Worm (Caenorhabditis elegans) whole organism, L4 larva: Measurements from ENCODE around the gene T21E8.5.

Experiments used
- aha-1 ChIP-seq: fragments of 150-350 bp; peaks from one replicate; lab custom pipeline; 2014; ENCODE audit warnings: missing biosample characterization, missing genetic modification characterization
- mep-1 ChIP-seq: fragments of 150-350 bp; sonication (generic microtip); optimal IDR thresholded peaks from 3 replicates; lab custom pipeline; 2014; ENCODE audit warnings: missing biosample characterization, missing genetic modification characterization
- nhr-6 ChIP-seq: fragments of 150-350 bp; optimal IDR thresholded peaks from 2 replicates; lab custom pipeline; 2014; ENCODE audit warnings: missing biosample characterization, missing genetic modification characterization
- nhr-76 ChIP-seq: fragments of 150-350 bp; optimal IDR thresholded peaks from 2 replicates; lab custom pipeline; 2014; ENCODE audit warnings: missing biosample characterization, missing genetic modification characterization
- pha-4 ChIP-seq, 2 experiments: fragments of 150-350 bp in 1 of 2; fragments of 200-800 bp in 1 of 2; sonication (Bioruptor generic) in 1 of 2; IDR thresholded peaks in 1 of 2; optimal IDR thresholded peaks in 1 of 2; 2 replicates each; pipeline versions ENCODE4 v1.3.6 to Lab custom; 2014 to 2022; ENCODE audit warnings: missing genetic modification characterization in 2 of 2, missing genetic modification reagents in 2 of 2, missing biosample characterization in 1 of 2, missing compliant biosample characterization in 1 of 2
- snpc-4 ChIP-seq: fragments of 150-350 bp; optimal IDR thresholded peaks from 2 replicates; lab custom pipeline; 2014; ENCODE audit warnings: missing biosample characterization, missing genetic modification characterization
- unc-39 ChIP-seq: sonication (generic microtip); optimal IDR thresholded peaks from 2 replicates; lab custom pipeline; 2017; ENCODE audit warnings: missing biosample characterization, missing genetic modification characterization
- zip-11 ChIP-seq: fragments of 200-800 bp; sonication (Bioruptor generic); IDR thresholded peaks from 2 replicates; pipeline ENCODE4 v1.3.6; 2022; ENCODE audit warnings: missing genetic modification characterization, missing compliant biosample characterization

DNA sequence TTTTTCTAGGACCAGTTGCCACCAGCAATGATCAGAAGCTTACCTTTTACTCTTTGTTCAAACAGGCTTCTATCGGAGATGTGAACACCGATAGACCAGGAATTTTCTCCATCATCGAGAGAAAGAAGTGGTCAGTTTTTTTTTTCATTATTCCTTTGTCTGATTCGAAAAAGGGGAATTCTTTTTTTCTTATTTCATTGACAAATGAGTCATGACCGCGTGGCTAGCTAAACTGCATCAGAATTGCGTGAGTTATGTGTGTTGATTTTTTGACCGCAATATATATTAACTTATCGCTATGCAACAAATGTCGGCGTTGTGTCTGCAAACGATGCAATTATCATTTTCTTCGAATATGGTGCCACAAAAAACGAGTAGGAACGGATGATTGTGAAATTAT is 17.4 kb downstream of the T21E8.5 start:
- TF ChIP-seq snpc-4 (tag; lab: Kevin White, UChicago) (no peak), unc-39 (tag; lab: Kevin White, UChicago) (no peak), pha-4 (GFP tag; IDR thresholded peaks at IDR 0.05; lab: Robert Waterston, UW) (no peak), pha-4 (tag; optimal IDR thresholded peaks at IDR 0.05; lab: Kevin White, UChicago) (no peak), nhr-76 (tag; lab: Kevin White, UChicago) (no peak), aha-1 (tag; lab: Kevin White, UChicago) (no peak), mep-1 (tag; lab: Kevin White, UChicago) (no peak), nhr-6 (no peak), zip-11 (no peak)
